Worm (Caenorhabditis elegans): ENCODE results near the gene ttbk-5.
A peak's percentile ranks its signal among the peaks of the same experiment; 100 is the strongest.

The ttbk-5 gene

DNA sequence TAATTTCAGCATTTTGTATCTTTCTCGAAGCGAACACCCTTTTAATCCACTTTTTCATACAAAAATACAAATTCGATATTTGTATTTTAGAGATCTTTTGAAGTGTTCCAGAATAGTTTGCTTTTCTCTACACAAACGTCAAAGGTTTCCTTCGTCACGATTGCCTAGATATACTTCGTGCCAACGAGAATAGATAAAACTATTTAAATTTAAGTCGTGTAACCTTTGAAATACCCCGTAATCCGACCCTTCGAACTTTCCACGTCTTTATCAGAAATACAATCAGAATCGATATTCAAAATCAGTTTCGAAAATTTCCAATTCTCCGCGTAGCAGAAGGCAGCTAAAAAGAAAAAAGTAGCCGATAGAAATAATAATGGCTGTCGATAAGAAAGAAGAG is at the start of gene ttbk-5:
ttbk-5 (plus strand) TSS at position 301 of the 400 bp plus-strand sequence.
- TF ChIP-seq Y116A8C.19 (tag; optimal IDR thresholded peaks at IDR 0.05; ENCODE audit: borderline replicate concordance) (no peak), dpl-1 (GFP tag; optimal IDR thresholded peaks at IDR 0.05) (no peak), snpc-4 (tag; optimal IDR thresholded peaks at IDR 0.05) (no peak), mdl-1 (tag; optimal IDR thresholded peaks at IDR 0.05) (no peak), efl-3 (GFP tag; optimal IDR thresholded peaks at IDR 0.05) (no peak), ztf-11 (tag; optimal IDR thresholded peaks at IDR 0.05) (no peak), unc-62 (GFP tag; optimal IDR thresholded peaks at IDR 0.05) (no peak)

- TF ChIP-seq elt-3 (tag; optimal IDR thresholded peaks at IDR 0.05) (peak in 1 of 6 experiments; percentile 11), nhr-85 (tag) (peak; percentile 22), fkh-4 (tag; optimal IDR thresholded peaks at IDR 0.05; ENCODE audit: borderline replicate concordance) (no peak), blmp-1 (tag; optimal IDR thresholded peaks at IDR 0.05) (peak; percentile 42)
These were observed 49.7 kb upstream of the ttbk-5 start, which contains the start of gene dhs-31 for ce11 chrIV:10040803-10041202. Gene dhs-31, minus strand, starts transcription at chrIV:10040903.

ce11 chrIV:10042881-10043280 is 47.6 kb upstream of the ttbk-5 start, which contains the start of gene frk-1:
Gene frk-1, plus strand, starts transcription at chrIV:10043181.
- no peak for TF ChIP-seq lin-15B (tag; optimal IDR thresholded peaks at IDR 0.05)
- TF ChIP-seq hlh-4 (tag; optimal IDR thresholded peaks at IDR 0.05): no peak
- TF ChIP-seq nhr-77 (tag; optimal IDR thresholded peaks at IDR 0.05): no peak
- TF ChIP-seq C04F5.9 (tag; optimal IDR thresholded peaks at IDR 0.05): no peak
- TF ChIP-seq Y116A8C.19 (tag; optimal IDR thresholded peaks at IDR 0.05; ENCODE audit: borderline replicate concordance): no peak
- TF ChIP-seq ces-1 (GFP tag; optimal IDR thresholded peaks at IDR 0.05): no peak
- no peak for TF ChIP-seq fkh-4 (tag; optimal IDR thresholded peaks at IDR 0.05; ENCODE audit: borderline replicate concordance)
- TF ChIP-seq lin-14 (GFP tag; optimal IDR thresholded peaks at IDR 0.05): no peak
- no peak for TF ChIP-seq F16B12.6 (tag; optimal IDR thresholded peaks at IDR 0.05)
- TF ChIP-seq unc-30 (tag; optimal IDR thresholded peaks at IDR 0.05): no peak
- no peak for TF ChIP-seq elt-2 (tag; optimal IDR thresholded peaks at IDR 0.05)
- TF ChIP-seq mef-2 (tag; optimal IDR thresholded peaks at IDR 0.05): no peak
- no peak for TF ChIP-seq zip-4 (GFP tag; optimal IDR thresholded peaks at IDR 0.05)
- no peak for TF ChIP-seq egl-13 (tag; optimal IDR thresholded peaks at IDR 0.05)
- no peak for TF ChIP-seq mep-1 (tag; optimal IDR thresholded peaks at IDR 0.05)

ce11 chrIV:10046005-10046404 is 44.5 kb upstream of the ttbk-5 start:
- TF ChIP-seq lin-14 (GFP tag; optimal IDR thresholded peaks at IDR 0.05) (peak; percentile 14), unc-98 (GFP tag; IDR thresholded peaks at IDR 0.05) (no peak), dsc-1 (tag; optimal IDR thresholded peaks at IDR 0.05) (peak; percentile 83), fkh-4 (tag; optimal IDR thresholded peaks at IDR 0.05; ENCODE audit: borderline replicate concordance) (peak; percentile 58), elt-3 (tag; optimal IDR thresholded peaks at IDR 0.05) (no peak), sptf-1 (tag; optimal IDR thresholded peaks at IDR 0.05) (no peak)

DNA sequence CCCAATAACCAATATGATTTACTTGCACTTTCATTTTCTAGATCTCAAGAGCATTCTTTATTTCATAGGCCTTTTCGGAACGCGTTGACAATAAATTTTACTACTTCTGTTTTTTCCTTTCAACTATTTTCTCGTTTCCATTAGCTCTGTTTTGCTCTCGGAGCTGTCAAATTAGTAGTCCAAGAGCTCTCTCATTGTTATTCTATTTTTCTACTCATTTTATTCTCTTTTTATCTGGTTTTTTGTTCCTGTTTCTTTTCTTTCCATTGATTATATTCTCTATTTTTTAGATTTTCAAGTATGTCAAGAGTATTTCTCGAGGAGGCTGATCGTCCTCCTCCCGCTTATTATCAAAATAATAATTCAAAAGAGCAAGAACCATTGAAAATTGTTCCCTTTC is 43.4 kb upstream of the ttbk-5 start, which contains the start of gene T04B2.3:
T04B2.3 (plus strand) TSS at position 301 of the 400 bp plus-strand sequence.
- no peak for TF ChIP-seq lsy-2 (tag; optimal IDR thresholded peaks at IDR 0.05)
- TF ChIP-seq unc-62 (GFP tag; optimal IDR thresholded peaks at IDR 0.05): no peak
- no peak for TF ChIP-seq ceh-90 (tag; optimal IDR thresholded peaks at IDR 0.05)
- no peak for TF ChIP-seq efl-1 (optimal IDR thresholded peaks at IDR 0.05)
- TF ChIP-seq efl-1 (GFP tag; optimal IDR thresholded peaks at IDR 0.05 in 1 of 2): no peak
- TF ChIP-seq elt-2 (tag; optimal IDR thresholded peaks at IDR 0.05): no peak
- TF ChIP-seq fos-1 (tag; optimal IDR thresholded peaks at IDR 0.05): no peak
- TF ChIP-seq mdl-1 (tag; optimal IDR thresholded peaks at IDR 0.05): no peak
- no peak for TF ChIP-seq ces-1 (GFP tag; optimal IDR thresholded peaks at IDR 0.05)
- TF ChIP-seq mep-1 (tag; optimal IDR thresholded peaks at IDR 0.05): no peak
- no peak for TF ChIP-seq dpl-1 (GFP tag; optimal IDR thresholded peaks at IDR 0.05)
- TF ChIP-seq hpl-2 (GFP tag; optimal IDR thresholded peaks at IDR 0.05): no peak
- TF ChIP-seq nhr-71 (tag; optimal IDR thresholded peaks at IDR 0.05): no peak
- TF ChIP-seq lin-15B (tag; optimal IDR thresholded peaks at IDR 0.05): no peak
- TF ChIP-seq irx-1 (tag; optimal IDR thresholded peaks at IDR 0.05): no peak
- TF ChIP-seq hlh-17 (GFP tag; optimal IDR thresholded peaks at IDR 0.05; ENCODE audit: borderline replicate concordance): no peak
- TF ChIP-seq sox-4 (tag; optimal IDR thresholded peaks at IDR 0.05): no peak
